Worm (Caenorhabditis elegans) whole organism, mixed stage, embryonic: ENCODE measurements around the gene ins-11.

Experiments
- M03D4.4 ChIP-seq: sonication (generic microtip); optimal IDR thresholded peaks from 2 replicates; lab custom pipeline; 2017; ENCODE audit warnings: mild to moderate bottlenecking, missing genetic modification characterization, missing compliant biosample characterization
- bed-3 ChIP-seq: fragments of 200-800 bp; sonication (Bioruptor generic); optimal IDR thresholded peaks from 3 replicates; lab custom pipeline; 2018; ENCODE audit warnings: mild to moderate bottlenecking, missing genetic modification characterization, moderate library complexity, missing compliant biosample characterization
- ceh-39 ChIP-seq: fragments of 150-350 bp; optimal IDR thresholded peaks from 2 replicates; lab custom pipeline; 2014; ENCODE audit warnings: missing biosample characterization, missing genetic modification characterization
- ceh-43 ChIP-seq: fragments of 200-800 bp; sonication (Bioruptor generic); optimal IDR thresholded peaks from 2 replicates; lab custom pipeline; 2018; ENCODE audit warnings: mild to moderate bottlenecking, missing genetic modification characterization, moderate library complexity, missing compliant biosample characterization
- ceh-83 ChIP-seq: fragments of 200-800 bp; sonication (Bioruptor generic); optimal IDR thresholded peaks from 2 replicates; lab custom pipeline; 2018; ENCODE audit warnings: mild to moderate bottlenecking, missing genetic modification characterization, missing compliant biosample characterization
- ces-1 ChIP-seq: fragments of 150-350 bp; optimal IDR thresholded peaks from 2 replicates; lab custom pipeline; 2014; ENCODE audit warnings: missing biosample characterization, missing genetic modification reagents, missing genetic modification characterization
- cnd-1 ChIP-seq: fragments of 200-800 bp; sonication (Bioruptor generic); optimal IDR thresholded peaks from 2 replicates; lab custom pipeline; 2018; ENCODE audit warnings: mild to moderate bottlenecking, missing genetic modification characterization, missing compliant biosample characterization
- elt-1 ChIP-seq: sonication (generic microtip); optimal IDR thresholded peaks from 2 replicates; lab custom pipeline; 2017; ENCODE audit warnings: missing genetic modification characterization, mild to moderate bottlenecking, missing compliant biosample characterization, antibody characterized with exemption, moderate library complexity, borderline replicate concordance; ENCODE audit not compliant: insufficient read depth
- elt-3 ChIP-seq: fragments of 150-350 bp; optimal IDR thresholded peaks from 2 replicates; lab custom pipeline; 2014; ENCODE audit warnings: missing biosample characterization, missing genetic modification characterization
- flh-1 ChIP-seq: fragments of 200-800 bp; sonication (Bioruptor generic); optimal IDR thresholded peaks from 2 replicates; lab custom pipeline; 2018; ENCODE audit warnings: mild to moderate bottlenecking, missing genetic modification characterization, moderate library complexity, missing compliant biosample characterization
- hlh-1 ChIP-seq: fragments of 150-350 bp; optimal IDR thresholded peaks from 2 replicates; lab custom pipeline; 2014; ENCODE audit warnings: missing biosample characterization, missing genetic modification reagents, missing genetic modification characterization
- lin-13 ChIP-seq: fragments of 150-350 bp; optimal IDR thresholded peaks from 2 replicates; lab custom pipeline; 2014; ENCODE audit warnings: missing biosample characterization, missing genetic modification characterization
- lin-32 ChIP-seq: fragments of 200-800 bp; sonication (Bioruptor generic); optimal IDR thresholded peaks from 2 replicates; lab custom pipeline; 2018; ENCODE audit warnings: mild to moderate bottlenecking, missing genetic modification characterization, missing compliant biosample characterization
- lsy-2 ChIP-seq: fragments of 150-350 bp; optimal IDR thresholded peaks from 2 replicates; lab custom pipeline; 2014; ENCODE audit warnings: missing biosample characterization, missing genetic modification characterization
- mab-5 ChIP-seq: fragments of 150-350 bp; optimal IDR thresholded peaks from 2 replicates; lab custom pipeline; 2014; ENCODE audit warnings: missing biosample characterization, missing genetic modification characterization
- mep-1 ChIP-seq: fragments of 150-350 bp; optimal IDR thresholded peaks from 2 replicates; lab custom pipeline; 2017; ENCODE audit warnings: missing biosample characterization, missing genetic modification reagents, missing genetic modification characterization, inconsistent platforms
- mls-2 ChIP-seq: sonication (generic microtip); optimal IDR thresholded peaks from 2 replicates; lab custom pipeline; 2016; ENCODE audit warnings: mild to moderate bottlenecking, missing genetic modification characterization, moderate library complexity, missing compliant biosample characterization
- nhr-12 ChIP-seq: fragments of 150-350 bp; optimal IDR thresholded peaks from 2 replicates; lab custom pipeline; 2014; ENCODE audit warnings: missing biosample characterization, missing genetic modification characterization
- nhr-2 ChIP-seq: fragments of 150-350 bp; optimal IDR thresholded peaks from 2 replicates; lab custom pipeline; 2014; ENCODE audit warnings: missing biosample characterization, missing genetic modification characterization
- nhr-237 ChIP-seq: fragments of 150-350 bp; optimal IDR thresholded peaks from 2 replicates; lab custom pipeline; 2014; ENCODE audit warnings: missing biosample characterization, missing genetic modification characterization
- nhr-28 ChIP-seq: fragments of 150-350 bp; optimal IDR thresholded peaks from 2 replicates; lab custom pipeline; 2014; ENCODE audit warnings: missing biosample characterization, missing genetic modification characterization
- nhr-76 ChIP-seq: sonication (generic microtip); optimal IDR thresholded peaks from 2 replicates; lab custom pipeline; 2017; ENCODE audit warnings: missing biosample characterization, missing genetic modification characterization
- pha-4 ChIP-seq: fragments of 150-350 bp; optimal IDR thresholded peaks from 2 replicates; lab custom pipeline; 2018; ENCODE audit warnings: missing biosample characterization, missing genetic modification reagents, missing genetic modification characterization
- sem-2 ChIP-seq: fragments of 200-800 bp; sonication (Bioruptor generic); optimal IDR thresholded peaks from 2 replicates; lab custom pipeline; 2018; ENCODE audit warnings: mild to moderate bottlenecking, missing genetic modification characterization, missing compliant biosample characterization
- snpc-4 ChIP-seq: fragments of 150-350 bp; optimal IDR thresholded peaks from 2 replicates; lab custom pipeline; 2014; ENCODE audit warnings: missing biosample characterization, missing genetic modification characterization
- sptf-1 ChIP-seq: sonication (generic microtip); optimal IDR thresholded peaks from 2 replicates; lab custom pipeline; 2017; ENCODE audit warnings: mild to moderate bottlenecking, missing genetic modification characterization, moderate library complexity, missing compliant biosample characterization
- tbx-8 ChIP-seq: fragments of 200-800 bp; sonication (Bioruptor generic); optimal IDR thresholded peaks from 2 replicates; lab custom pipeline; 2018; ENCODE audit warnings: mild to moderate bottlenecking, missing genetic modification characterization, moderate library complexity, missing compliant biosample characterization
- unc-120 ChIP-seq: sonication (generic microtip); optimal IDR thresholded peaks from 2 replicates; lab custom pipeline; 2017; ENCODE audit warnings: missing genetic modification characterization, missing compliant biosample characterization; ENCODE audit not compliant: poor library complexity, severe bottlenecking
- unc-39 ChIP-seq: fragments of 150-350 bp; optimal IDR thresholded peaks from 2 replicates; lab custom pipeline; 2014; ENCODE audit warnings: missing biosample characterization, missing genetic modification characterization
- unc-62 ChIP-seq: fragments of 150-350 bp; optimal IDR thresholded peaks from 2 replicates; lab custom pipeline; 2014; ENCODE audit warnings: missing biosample characterization, missing genetic modification reagents, missing genetic modification characterization
- zip-8 ChIP-seq: fragments of 150-350 bp; optimal IDR thresholded peaks from 2 replicates; lab custom pipeline; 2014; ENCODE audit warnings: missing biosample characterization, missing genetic modification characterization
- ztf-11 ChIP-seq: fragments of 150-350 bp; optimal IDR thresholded peaks from 2 replicates; lab custom pipeline; 2014; ENCODE audit warnings: missing biosample characterization, missing genetic modification characterization

ins-11 gene

DNA sequence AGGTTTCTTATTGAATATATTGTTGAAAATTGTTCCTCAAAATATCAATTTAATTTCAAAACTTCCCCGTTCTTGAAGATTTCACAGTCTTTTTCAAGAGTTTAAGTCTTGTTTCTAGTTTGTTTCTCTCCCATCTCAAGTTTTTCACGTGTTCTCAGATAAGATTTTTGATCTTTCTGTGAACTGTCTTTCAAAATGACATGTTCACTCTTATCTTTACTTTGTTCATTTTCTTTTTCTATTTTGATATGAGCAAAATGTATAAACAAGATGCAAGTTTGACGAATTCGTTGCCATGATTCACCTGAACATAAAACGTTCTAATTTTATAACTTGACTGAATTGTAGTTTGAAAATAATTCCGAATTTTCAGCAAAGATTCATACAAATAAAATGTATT lies 1.7 kb upstream of the ins-11 start:
- TF ChIP-seq M03D4.4 (tag; lab: Kevin White, UChicago) (no peak), unc-39 (tag; lab: Kevin White, UChicago) (no peak), unc-62 (GFP tag; lab: Kevin White, UChicago) (no peak), unc-120 (tag; lab: Kevin White, UChicago) (no peak), mep-1 (tag; lab: Kevin White, UChicago) (no peak), nhr-76 (tag; lab: Kevin White, UChicago) (no peak), flh-1 (no peak), ceh-83 (GFP tag; lab: Kevin White, UChicago) (no peak), elt-1 (no peak), lin-32 (GFP tag; lab: Kevin White, UChicago) (no peak), ces-1 (no peak), ztf-11 (tag; lab: Kevin White, UChicago) (no peak), elt-3 (tag; lab: Kevin White, UChicago) (no peak), pha-4 (tag; lab: Kevin White, UChicago) (no peak), mab-5 (tag; lab: Kevin White, UChicago) (no peak), lsy-2 (tag; lab: Kevin White, UChicago) (no peak), bed-3 (no peak), sem-2 (no peak), lin-13 (tag; lab: Kevin White, UChicago) (no peak)

DNA sequence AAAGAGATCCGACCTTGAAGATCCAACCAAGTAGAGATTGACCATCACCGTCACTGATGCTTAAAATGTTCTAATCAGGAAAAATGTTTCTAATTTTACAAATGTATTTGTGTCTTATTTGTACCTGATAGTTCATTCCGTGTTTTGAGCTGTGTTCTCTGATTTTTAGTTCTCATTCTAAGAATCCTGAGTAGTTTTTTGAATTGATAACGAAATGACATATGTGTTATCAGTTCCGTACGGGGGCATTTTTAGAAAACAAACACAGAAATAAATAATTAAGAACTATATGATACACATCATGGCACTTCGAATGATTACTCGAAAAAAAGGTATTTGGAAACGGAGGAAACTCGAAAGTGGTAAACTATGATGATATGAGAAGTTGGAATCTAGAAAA lies 1.0 kb upstream of the ins-11 start:
- TF ChIP-seq lsy-2 (tag; lab: Kevin White, UChicago), result no peak
- no peak for TF ChIP-seq pha-4 (tag; lab: Kevin White, UChicago)
- no peak for TF ChIP-seq cnd-1
- no peak for TF ChIP-seq elt-1
- TF ChIP-seq ceh-43, result no peak
- TF ChIP-seq hlh-1 (tag; lab: Kevin White, UChicago), result no peak
- no peak for TF ChIP-seq unc-62 (GFP tag; lab: Kevin White, UChicago)
- no peak for TF ChIP-seq mab-5 (tag; lab: Kevin White, UChicago)
- no peak for TF ChIP-seq mep-1 (tag; lab: Kevin White, UChicago)
- no peak for TF ChIP-seq flh-1
- no peak for TF ChIP-seq sptf-1 (tag; lab: Kevin White, UChicago)
- TF ChIP-seq nhr-2 (tag; lab: Kevin White, UChicago), result no peak
- no peak for TF ChIP-seq nhr-76 (tag; lab: Kevin White, UChicago)
- TF ChIP-seq M03D4.4 (tag; lab: Kevin White, UChicago), result no peak
- no peak for TF ChIP-seq nhr-12 (tag; lab: Kevin White, UChicago)
- TF ChIP-seq bed-3, result no peak
- no peak for TF ChIP-seq nhr-28
- TF ChIP-seq ces-1, result no peak
- no peak for TF ChIP-seq mls-2 (tag; lab: Kevin White, UChicago)
- no peak for TF ChIP-seq ceh-39

- TF ChIP-seq sem-2 (no peak), nhr-12 (tag; lab: Kevin White, UChicago) (no peak), zip-8 (tag; lab: Kevin White, UChicago) (no peak), ces-1 (no peak), nhr-2 (tag; lab: Kevin White, UChicago) (no peak), flh-1 (no peak), lin-32 (GFP tag; lab: Kevin White, UChicago) (no peak), ceh-43 (no peak), lsy-2 (tag; lab: Kevin White, UChicago) (no peak), pha-4 (tag; lab: Kevin White, UChicago) (no peak), cnd-1 (no peak), ceh-39 (no peak), ztf-11 (tag; lab: Kevin White, UChicago) (no peak), mls-2 (tag; lab: Kevin White, UChicago) (no peak), nhr-237 (tag; lab: Kevin White, UChicago) (no peak), bed-3 (no peak), elt-3 (tag; lab: Kevin White, UChicago) (no peak)
Measured at ce11 chrII:5557134-5557533, 603 bp downstream of the ins-11 start.

ce11 chrII:5561392-5561791 lies 4.9 kb downstream of the ins-11 start, which contains the start of gene C17C3.3:
Gene C17C3.3 (plus strand): TSS chrII:5561737.
- no peak for TF ChIP-seq flh-1
- no peak for TF ChIP-seq nhr-76 (tag; lab: Kevin White, UChicago)
- TF ChIP-seq ceh-83 (GFP tag; lab: Kevin White, UChicago), result no peak
- no peak for TF ChIP-seq nhr-12 (tag; lab: Kevin White, UChicago)
- TF ChIP-seq sem-2, result no peak
- TF ChIP-seq lin-32 (GFP tag; lab: Kevin White, UChicago), result no peak
- no peak for TF ChIP-seq M03D4.4 (tag; lab: Kevin White, UChicago)

ce11 chrII:5565082-5565623 lies 8.6 kb downstream of the ins-11 start:
- no peak for TF ChIP-seq sem-2
- TF ChIP-seq mls-2 (tag; lab: Kevin White, UChicago), result no peak
- no peak for TF ChIP-seq zip-8 (tag; lab: Kevin White, UChicago)
- no peak for TF ChIP-seq unc-62 (GFP tag; lab: Kevin White, UChicago)
- TF ChIP-seq bed-3, result no peak
- TF ChIP-seq ces-1, result no peak
- no peak for TF ChIP-seq elt-1
- no peak for TF ChIP-seq mep-1 (tag; lab: Kevin White, UChicago)
- no peak for TF ChIP-seq hlh-1 (tag; lab: Kevin White, UChicago)
- no peak for TF ChIP-seq ztf-11 (tag; lab: Kevin White, UChicago)
- no peak for TF ChIP-seq ceh-39
- TF ChIP-seq tbx-8 (GFP tag; lab: Kevin White, UChicago), result no peak
- no peak for TF ChIP-seq snpc-4 (tag; lab: Kevin White, UChicago)
- TF ChIP-seq unc-39 (tag; lab: Kevin White, UChicago), result no peak
- TF ChIP-seq lsy-2 (tag; lab: Kevin White, UChicago), result no peak
- no peak for TF ChIP-seq ceh-83 (GFP tag; lab: Kevin White, UChicago)
- no peak for TF ChIP-seq pha-4 (tag; lab: Kevin White, UChicago)
